Worm (Caenorhabditis elegans) whole organism, late embryonic: ENCODE results near the gene T09A5.14.

ENCODE experiments used
- nhr-11 ChIP-seq: fragments of 150-350 bp; optimal IDR thresholded peaks from 2 replicates; lab custom pipeline; 2014; ENCODE audit warnings: missing biosample characterization, missing genetic modification characterization
- sdc-2 ChIP-seq: sonication (generic microtip); optimal IDR thresholded peaks from 2 replicates; lab custom pipeline; 2016; ENCODE audit warnings: missing genotype, missing genetic modification characterization, missing compliant biosample characterization

DNA sequence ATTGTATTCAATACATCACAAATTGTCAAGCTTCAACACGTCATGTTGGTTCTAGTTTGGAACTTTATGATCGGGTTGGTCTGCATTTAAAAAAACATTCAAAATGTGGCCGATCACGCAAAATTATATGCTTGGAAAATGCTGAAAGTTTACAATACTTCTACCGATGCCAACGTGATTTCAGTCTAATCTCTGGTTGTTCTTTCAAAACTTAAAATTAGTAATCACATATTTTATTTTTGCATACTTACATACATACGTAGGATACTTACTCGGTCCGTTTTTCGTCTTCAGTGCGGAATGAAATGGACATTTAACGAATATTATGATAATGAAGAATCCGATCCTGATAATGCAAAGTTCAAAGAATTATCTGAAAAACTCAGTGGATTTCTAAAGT is 7.0 kb upstream of the T09A5.14 start, which contains the start of gene srw-62:
- TF ChIP-seq nhr-11 (tag; lab: Kevin White, UChicago) (no peak), sdc-2 (no peak)
